Fruit fly (Drosophila melanogaster) whole organism, embryonic: ENCODE data around the gene Fbxl4.

Source experiments
- Adf1 ChIP-seq: fragments of 200-800 bp; sonication (Bioruptor generic); IDR thresholded peaks from 2 replicates; pipeline ENCODE4 v1.3.6; 2022; ENCODE audit warnings: missing biosample characterization, missing genetic modification characterization
- CG12155 ChIP-seq: fragments of 200-800 bp; sonication (Bioruptor generic); optimal IDR thresholded peaks from 3 replicates; lab custom pipeline; 2016; ENCODE audit warnings: missing biosample characterization, missing genetic modification characterization
- CG12219 ChIP-seq: fragments of 200-800 bp; sonication (Bioruptor generic); optimal IDR thresholded peaks from 3 replicates; lab custom pipeline; 2018; ENCODE audit warnings: missing biosample characterization, mild to moderate bottlenecking, missing genetic modification characterization
- CG1233 ChIP-seq: fragments of 200-800 bp; sonication (Bioruptor generic); optimal IDR thresholded peaks from 4 replicates; lab custom pipeline; 2018; ENCODE audit warnings: missing biosample characterization, mild to moderate bottlenecking, missing genetic modification characterization
- CG12391 ChIP-seq: fragments of 200-800 bp; sonication (Bioruptor generic); optimal IDR thresholded peaks from 3 replicates; lab custom pipeline; 2018; ENCODE audit warnings: missing biosample characterization, mild to moderate bottlenecking, missing genetic modification characterization, moderate library complexity
- CG13624 ChIP-seq: fragments of 200-800 bp; sonication (Bioruptor generic); optimal IDR thresholded peaks from 2 replicates; lab custom pipeline; 2016; ENCODE audit warnings: missing biosample characterization, missing genetic modification characterization
- CG14860 ChIP-seq: fragments of 200-800 bp; sonication (Bioruptor generic); IDR thresholded peaks from 3 replicates; pipeline ENCODE4 v1.3.6; 2022; ENCODE audit warnings: missing biosample characterization, missing genetic modification characterization; ENCODE audit not compliant: partially characterized antibody
- CG15073 ChIP-seq: fragments of 200-800 bp; sonication (Bioruptor generic); optimal IDR thresholded peaks from 2 replicates; lab custom pipeline; 2016; ENCODE audit warnings: missing biosample characterization, missing genetic modification characterization
- CG1603 ChIP-seq: fragments of 200-800 bp; sonication (Bioruptor generic); optimal IDR thresholded peaks from 2 replicates; lab custom pipeline; 2019; ENCODE audit warnings: missing biosample characterization, mild to moderate bottlenecking, missing genetic modification characterization, moderate library complexity
- CG16779 ChIP-seq: fragments of 200-800 bp; sonication (Bioruptor generic); IDR thresholded peaks from 2 replicates; pipeline ENCODE4 v1.3.6; 2022; ENCODE audit warnings: missing biosample characterization, missing genetic modification characterization
- CG17612 ChIP-seq: fragments of 200-800 bp; sonication (Bioruptor generic); IDR thresholded peaks from 2 replicates; pipeline ENCODE4 v1.3.6; 2022; ENCODE audit warnings: missing biosample characterization, missing genetic modification characterization
- CG18011 ChIP-seq: fragments of 200-800 bp; sonication (Bioruptor generic); optimal IDR thresholded peaks from 2 replicates; lab custom pipeline; 2017; ENCODE audit warnings: missing biosample characterization, missing genetic modification characterization, mild to moderate bottlenecking, moderate library complexity, missing genotype
- CG2889 ChIP-seq: fragments of 200-800 bp; sonication (Bioruptor generic); IDR thresholded peaks from 3 replicates; pipeline ENCODE4 v1.3.6; 2022; ENCODE audit warnings: missing biosample characterization, missing genetic modification characterization
- CG3847 ChIP-seq: fragments of 200-800 bp; sonication (Bioruptor generic); IDR thresholded peaks from 2 replicates; pipeline ENCODE4 v1.3.6; 2022; ENCODE audit warnings: missing biosample characterization, missing genetic modification characterization
- CG4360 ChIP-seq: fragments of 200-800 bp; sonication (Bioruptor generic); IDR thresholded peaks from 2 replicates; pipeline ENCODE4 v1.3.6; 2022; ENCODE audit warnings: missing biosample characterization, missing genetic modification characterization
- CG5180 ChIP-seq: fragments of 200-800 bp; sonication (Bioruptor generic); optimal IDR thresholded peaks from 3 replicates; lab custom pipeline; 2017; ENCODE audit warnings: missing biosample characterization, missing genetic modification characterization, mild to moderate bottlenecking, moderate library complexity, missing genetic modification reagents
- CG6254 ChIP-seq: fragments of 200-800 bp; sonication (Bioruptor generic); optimal IDR thresholded peaks from 3 replicates; lab custom pipeline; 2017; ENCODE audit warnings: mild to moderate bottlenecking, missing biosample characterization, missing genetic modification reagents, missing genetic modification characterization
- CG7745 ChIP-seq: fragments of 200-800 bp; sonication (Bioruptor generic); optimal IDR thresholded peaks from 2 replicates; lab custom pipeline; 2018; ENCODE audit warnings: missing biosample characterization, mild to moderate bottlenecking, missing genetic modification characterization, moderate library complexity
- CG7786 ChIP-seq: fragments of 200-800 bp; sonication (Bioruptor generic); optimal IDR thresholded peaks from 2 replicates; lab custom pipeline; 2016; ENCODE audit warnings: missing biosample characterization, missing genetic modification characterization
- Dfd ChIP-seq, 2 experiments: fragments of >200 bp; optimal IDR thresholded peaks; 2 replicates each; lab custom pipeline; 2017; ENCODE audit warnings: missing biosample characterization in 2 of 2, missing genetic modification characterization in 2 of 2
- Dp ChIP-seq: fragments of 200-800 bp; sonication (Bioruptor generic); optimal IDR thresholded peaks from 2 replicates; lab custom pipeline; 2018; ENCODE audit warnings: missing biosample characterization, mild to moderate bottlenecking, missing genetic modification characterization, moderate library complexity
- E2f2 ChIP-seq: fragments of 200-800 bp; sonication (Bioruptor generic); IDR thresholded peaks from 2 replicates; pipeline ENCODE4 v1.3.6; 2022; ENCODE audit warnings: missing biosample characterization, missing genetic modification characterization
- Gug ChIP-seq: fragments of 200-800 bp; sonication (Bioruptor generic); IDR thresholded peaks from 4 replicates; pipeline ENCODE4 v1.3.6; 2022; ENCODE audit warnings: missing biosample characterization, missing genetic modification characterization
- HLH3B ChIP-seq: fragments of 200-800 bp; sonication (Bioruptor generic); IDR thresholded peaks from 2 replicates; pipeline ENCODE4 v1.3.6; 2022; ENCODE audit warnings: missing biosample characterization, missing genetic modification characterization
- HmgZ ChIP-seq: fragments of 200-800 bp; sonication (Bioruptor generic); optimal IDR thresholded peaks from 2 replicates; lab custom pipeline; 2018; ENCODE audit warnings: missing biosample characterization, mild to moderate bottlenecking, missing genetic modification characterization
- Hr39 ChIP-seq: fragments of >200 bp; optimal IDR thresholded peaks from 2 replicates; lab custom pipeline; 2017
- Poxn ChIP-seq: fragments of 200-800 bp; sonication (Bioruptor generic); IDR thresholded peaks from 2 replicates; pipeline ENCODE4 v1.3.6; 2022; ENCODE audit warnings: missing biosample characterization, missing genetic modification characterization
- bab2 ChIP-seq: fragments of 200-800 bp; sonication (Bioruptor generic); optimal IDR thresholded peaks from 2 replicates; lab custom pipeline; 2016; ENCODE audit warnings: missing biosample characterization, missing genetic modification characterization
- cad ChIP-seq: fragments of >200 bp; optimal IDR thresholded peaks from 2 replicates; lab custom pipeline; 2017; ENCODE audit warnings: missing biosample characterization, missing genetic modification characterization
- chif ChIP-seq, 2 experiments: fragments of 200-800 bp; sonication (Bioruptor generic); optimal IDR thresholded peaks; 3 replicates each; lab custom pipeline; 2016; ENCODE audit warnings: missing biosample characterization in 2 of 2, missing genetic modification characterization in 2 of 2
- ci ChIP-seq: fragments of 200-800 bp; sonication (Bioruptor generic); IDR thresholded peaks from 3 replicates; pipeline ENCODE4 v1.3.6; 2022; ENCODE audit warnings: missing biosample characterization, missing genetic modification characterization
- disco-r ChIP-seq: fragments of 200-800 bp; sonication (Bioruptor generic); optimal IDR thresholded peaks from 2 replicates; lab custom pipeline; 2016; ENCODE audit warnings: missing biosample characterization, missing genetic modification characterization
- ems ChIP-seq: fragments of 200-800 bp; sonication (Bioruptor generic); optimal IDR thresholded peaks from 3 replicates; lab custom pipeline; 2016; ENCODE audit warnings: missing biosample characterization, missing genetic modification characterization
- ewg ChIP-seq: fragments of 200-800 bp; sonication (Bioruptor generic); optimal IDR thresholded peaks from 3 replicates; lab custom pipeline; 2017; ENCODE audit warnings: mild to moderate bottlenecking, missing biosample characterization, missing genetic modification reagents, missing genetic modification characterization
- eyg ChIP-seq: fragments of 200-800 bp; sonication (Bioruptor generic); optimal IDR thresholded peaks from 3 replicates; lab custom pipeline; 2016; ENCODE audit warnings: missing biosample characterization, missing genetic modification characterization
- fru ChIP-seq: fragments of >200 bp; optimal IDR thresholded peaks from 2 replicates; lab custom pipeline; 2017
- grau ChIP-seq: fragments of 200-800 bp; optimal IDR thresholded peaks from 3 replicates; lab custom pipeline; 2019; ENCODE audit warnings: missing biosample characterization, mild to moderate bottlenecking, missing genetic modification characterization, moderate library complexity
- grn ChIP-seq: fragments of 200-800 bp; sonication (Bioruptor generic); optimal IDR thresholded peaks from 3 replicates; lab custom pipeline; 2017; ENCODE audit warnings: missing biosample characterization, missing genetic modification characterization
- hth ChIP-seq: fragments of >200 bp; optimal IDR thresholded peaks from 2 replicates; lab custom pipeline; 2017; ENCODE audit warnings: inconsistent platforms
- klu ChIP-seq: fragments of 200-800 bp; sonication (Bioruptor generic); IDR thresholded peaks from 2 replicates; pipeline ENCODE4 v1.3.6; 2022; ENCODE audit warnings: missing biosample characterization, missing genetic modification characterization
- lbe ChIP-seq: fragments of 200-800 bp; sonication (Bioruptor generic); optimal IDR thresholded peaks from 2 replicates; lab custom pipeline; 2016; ENCODE audit warnings: missing biosample characterization, mild to moderate bottlenecking, missing genetic modification characterization
- lmd ChIP-seq: fragments of 200-800 bp; sonication (Bioruptor generic); IDR thresholded peaks from 2 replicates; pipeline ENCODE4 v1.3.6; 2022; ENCODE audit warnings: missing biosample characterization, missing genetic modification characterization
- luna ChIP-seq: fragments of 200-800 bp; sonication (Bioruptor generic); optimal IDR thresholded peaks from 2 replicates; lab custom pipeline; 2016; ENCODE audit warnings: missing biosample characterization, missing genetic modification characterization
- nau ChIP-seq: fragments of 200-800 bp; sonication (Bioruptor generic); optimal IDR thresholded peaks from 3 replicates; lab custom pipeline; 2017; ENCODE audit warnings: missing biosample characterization, mild to moderate bottlenecking, missing genetic modification characterization, missing genetic modification reagents
- nerfin-2 ChIP-seq: fragments of 200-800 bp; sonication (Bioruptor generic); IDR thresholded peaks from 2 replicates; pipeline ENCODE4 v1.3.6; 2022; ENCODE audit warnings: missing biosample characterization, missing genetic modification characterization; ENCODE audit not compliant: partially characterized antibody
- oc ChIP-seq: fragments of 200-800 bp; sonication (Bioruptor generic); optimal IDR thresholded peaks from 2 replicates; lab custom pipeline; 2018; ENCODE audit warnings: missing biosample characterization, mild to moderate bottlenecking, missing genetic modification characterization, moderate library complexity
- otp ChIP-seq: fragments of 200-800 bp; sonication (Bioruptor generic); IDR thresholded peaks from 3 replicates; pipeline ENCODE4, ENCODE4 v1.3.6; 2022; ENCODE audit warnings: missing biosample characterization, missing genetic modification characterization
- pum ChIP-seq: fragments of 200-800 bp; sonication (Bioruptor generic); optimal IDR thresholded peaks from 2 replicates; lab custom pipeline; 2016; ENCODE audit warnings: missing biosample characterization, missing genetic modification characterization
- sens ChIP-seq: fragments of 200-800 bp; sonication (Bioruptor generic); peaks from one replicate; lab custom pipeline; 2016; ENCODE audit warnings: missing biosample characterization, missing genetic modification characterization
- sim ChIP-seq: fragments of 200-800 bp; sonication (Bioruptor generic); IDR thresholded peaks from 2 replicates; pipeline ENCODE4 v1.3.6; 2022; ENCODE audit warnings: missing biosample characterization, missing genetic modification characterization
- tap ChIP-seq: fragments of 200-800 bp; optimal IDR thresholded peaks from 3 replicates; lab custom pipeline; 2019; ENCODE audit warnings: missing biosample characterization, mild to moderate bottlenecking, missing genetic modification characterization, moderate library complexity
- tio ChIP-seq: fragments of 200-800 bp; sonication (Bioruptor generic); optimal IDR thresholded peaks from 2 replicates; lab custom pipeline; 2017; ENCODE audit warnings: missing biosample characterization, missing genetic modification characterization, inconsistent platforms
- tx ChIP-seq: fragments of 200-800 bp; sonication (Bioruptor generic); optimal IDR thresholded peaks from 2 replicates; lab custom pipeline; 2016; ENCODE audit warnings: missing biosample characterization, missing genetic modification characterization

The Fbxl4 gene

DNA sequence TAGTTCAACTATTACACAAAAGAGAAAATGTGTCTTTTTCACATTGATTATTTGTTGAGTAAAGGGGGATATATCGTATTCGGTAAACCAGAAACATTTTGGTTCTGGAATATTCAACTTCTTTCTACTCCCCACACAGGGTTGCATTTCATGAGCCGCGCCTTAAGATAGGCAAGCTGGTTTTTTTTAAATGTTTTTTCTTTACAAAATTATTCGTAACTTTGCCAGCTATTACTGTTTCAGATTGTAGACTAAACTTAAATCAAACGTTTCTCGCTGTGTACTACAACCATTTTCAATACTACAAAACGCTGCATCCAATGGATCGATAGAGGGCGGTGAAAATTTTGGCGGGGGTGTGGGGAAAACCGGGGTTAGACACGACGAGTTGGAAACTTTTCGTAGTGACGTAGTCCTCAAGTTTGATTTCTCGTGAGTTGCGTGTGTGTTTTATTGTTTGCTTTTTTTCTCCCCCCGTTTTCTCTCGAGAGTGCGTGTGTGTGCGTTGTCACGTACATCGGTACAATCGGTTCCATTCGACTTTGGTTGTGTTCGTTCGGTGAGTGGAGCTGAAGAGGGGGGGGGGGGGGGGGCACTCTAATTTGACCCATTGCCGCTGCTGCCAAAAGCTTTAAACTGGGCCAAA is 24.1 kb downstream of the Fbxl4 start (continued):
- peak; percentile 8 for TF ChIP-seq pum
- peak; percentile 66 for TF ChIP-seq CG5180 (GFP tag; lab: Kevin White, UChicago)
- no peak for TF ChIP-seq otp
- TF ChIP-seq Adf1 (GFP tag; lab: Robert Waterston, UW), result no peak
- TF ChIP-seq CG12219, result no peak
- no peak for TF ChIP-seq CG15073 (GFP tag; lab: Kevin White, UChicago)
- no peak for TF ChIP-seq CG2889
- no peak for TF ChIP-seq nau
- no peak for TF ChIP-seq luna (GFP tag; lab: Kevin White, UChicago)
- TF ChIP-seq CG14860, result no peak
- TF ChIP-seq eyg (GFP tag; lab: Kevin White, UChicago), result no peak
- TF ChIP-seq sens (GFP tag; lab: Kevin White, UChicago), result peak; percentile 79
- TF ChIP-seq Gug (GFP tag; lab: Robert Waterston, UW), result no peak
- no peak for TF ChIP-seq cad (GFP tag; lab: Kevin White, UChicago)
- peak; percentile 40 for TF ChIP-seq grau (tag; lab: Kevin White, UChicago)
- TF ChIP-seq oc, result no peak
- TF ChIP-seq CG16779, result no peak
- peak in 1 of 2 experiments; percentile 20 for TF ChIP-seq chif (GFP tag; optimal IDR thresholded peaks at IDR 0.05; lab: Kevin White, UChicago)
- TF ChIP-seq CG7786, result peak; percentile 16
- TF ChIP-seq disco-r, result no peak
- peak; percentile 29; the same call in 1 of the 2 replicates for TF ChIP-seq E2f2 (GFP tag; lab: Robert Waterston, UW)
- no peak for TF ChIP-seq CG1233 (GFP tag; lab: Kevin White, UChicago)
- TF ChIP-seq CG7745 (tag; lab: Kevin White, UChicago), result no peak
- no peak for TF ChIP-seq Dp (GFP tag; lab: Kevin White, UChicago)
- TF ChIP-seq fru (lab: Kevin White, UChicago), result no peak
- TF ChIP-seq CG6254 (GFP tag; lab: Kevin White, UChicago), result no peak
- TF ChIP-seq CG17612, result no peak
- TF ChIP-seq bab2, result peak; percentile 7
- TF ChIP-seq ems (GFP tag; lab: Kevin White, UChicago), result no peak
- peak; percentile 7 for TF ChIP-seq ewg (GFP tag; lab: Kevin White, UChicago)
- TF ChIP-seq Dfd (GFP tag; optimal IDR thresholded peaks at IDR 0.05; lab: Kevin White, UChicago), result no peak
- TF ChIP-seq hth (lab: Kevin White, UChicago), result no peak
- TF ChIP-seq ci (GFP tag; lab: Robert Waterston, UW), result 0 out of 3 replicates have a peak, but pooled peaks have one; percentile 31
- TF ChIP-seq CG3847 (GFP tag; lab: Robert Waterston, UW), result no peak
- no peak for TF ChIP-seq CG18011
- no peak for TF ChIP-seq grn (GFP tag; lab: Kevin White, UChicago)
- TF ChIP-seq sim (GFP tag; lab: Robert Waterston, UW), result no peak
- TF ChIP-seq nerfin-2, result no peak
- no peak for TF ChIP-seq lbe (GFP tag; lab: Kevin White, UChicago)
- no peak for TF ChIP-seq Hr39 (lab: Kevin White, UChicago)
- TF ChIP-seq tap (tag; lab: Kevin White, UChicago), result peak; percentile 22
- TF ChIP-seq CG12155 (GFP tag; lab: Kevin White, UChicago), result no peak
- no peak for TF ChIP-seq HmgZ (tag; lab: Kevin White, UChicago)
- no peak for TF ChIP-seq CG13624 (GFP tag; lab: Kevin White, UChicago)
- TF ChIP-seq CG1603 (tag; lab: Kevin White, UChicago), result peak; percentile 1
- peak; percentile 36; the same call in 1 of the 2 replicates for TF ChIP-seq HLH3B
- peak; percentile 47 for TF ChIP-seq CG12391
- TF ChIP-seq lmd (GFP tag; lab: Robert Waterston, UW), result no peak
- TF ChIP-seq tio (GFP tag; lab: Kevin White, UChicago), result peak; percentile 32
- no peak for TF ChIP-seq klu (GFP tag; lab: Robert Waterston, UW)
- no peak for TF ChIP-seq CG4360 (GFP tag; lab: Robert Waterston, UW)
- no peak for TF ChIP-seq Poxn (GFP tag; lab: Robert Waterston, UW)
- TF ChIP-seq tx (GFP tag; lab: Kevin White, UChicago), result peak; percentile 15
